Worm (Caenorhabditis elegans) whole organism, late embryonic: ENCODE results near the gene C18B12.4.

Experiments used
- C38D4.7 ChIP-seq: fragments of 200-800 bp; sonication (Bioruptor generic); optimal IDR thresholded peaks from 2 replicates; lab custom pipeline; 2018; ENCODE audit warnings: mild to moderate bottlenecking, missing genetic modification characterization, moderate library complexity, missing compliant biosample characterization
- F13H6.1 ChIP-seq: sonication (generic microtip); optimal IDR thresholded peaks from 2 replicates; lab custom pipeline; 2016; ENCODE audit warnings: missing genetic modification characterization, missing compliant biosample characterization
- Y22D7AL.16 ChIP-seq: sonication (generic microtip); optimal IDR thresholded peaks from 2 replicates; lab custom pipeline; 2016; ENCODE audit warnings: missing genetic modification characterization, missing compliant biosample characterization
- ahr-1 ChIP-seq: sonication (generic microtip); optimal IDR thresholded peaks from 2 replicates; lab custom pipeline; 2016; ENCODE audit warnings: missing genetic modification characterization, missing compliant biosample characterization
- ama-1 ChIP-seq: fragments of 150-350 bp; optimal IDR thresholded peaks from 2 replicates; lab custom pipeline; 2014
- ceh-14 ChIP-seq: sonication (generic microtip); optimal IDR thresholded peaks from 2 replicates; lab custom pipeline; 2016; ENCODE audit warnings: missing genotype, missing genetic modification characterization, missing compliant biosample characterization
- ceh-18 ChIP-seq: sonication (generic microtip); optimal IDR thresholded peaks from 2 replicates; lab custom pipeline; 2016; ENCODE audit warnings: missing genetic modification characterization, missing compliant biosample characterization
- ceh-19 ChIP-seq: fragments of 200-800 bp; sonication (Bioruptor generic); optimal IDR thresholded peaks from 2 replicates; lab custom pipeline; 2018; ENCODE audit warnings: mild to moderate bottlenecking, missing genetic modification characterization, missing compliant biosample characterization
- ceh-22 ChIP-seq: sonication (generic microtip); optimal IDR thresholded peaks from 2 replicates; lab custom pipeline; 2017; ENCODE audit warnings: missing biosample characterization, missing genetic modification characterization
- ceh-30 ChIP-seq: fragments of 150-350 bp; optimal IDR thresholded peaks from 2 replicates; lab custom pipeline; 2014; ENCODE audit warnings: missing biosample characterization, missing genetic modification characterization
- ceh-45 ChIP-seq: fragments of 200-800 bp; sonication (Bioruptor generic); IDR thresholded peaks from 2 replicates; pipeline ENCODE4 v1.3.6; 2022; ENCODE audit warnings: missing genetic modification reagents, missing genetic modification characterization, missing compliant biosample characterization
- ceh-48 ChIP-seq: sonication (generic microtip); optimal IDR thresholded peaks from 2 replicates; lab custom pipeline; 2016; ENCODE audit warnings: missing genetic modification characterization, inconsistent platforms, missing compliant biosample characterization
- che-1 ChIP-seq: sonication (generic microtip); optimal IDR thresholded peaks from 2 replicates; lab custom pipeline; 2016; ENCODE audit warnings: mild to moderate bottlenecking, missing genetic modification characterization, missing compliant biosample characterization
- elt-2 ChIP-seq: sonication (generic microtip); optimal IDR thresholded peaks from 2 replicates; lab custom pipeline; 2016; ENCODE audit warnings: missing genetic modification reagents, missing genetic modification characterization, missing compliant biosample characterization
- elt-4 ChIP-seq: sonication (generic microtip); optimal IDR thresholded peaks from 2 replicates; lab custom pipeline; 2016; ENCODE audit warnings: missing genetic modification characterization, missing compliant biosample characterization
- fkh-10 ChIP-seq: fragments of 150-350 bp; optimal IDR thresholded peaks from 2 replicates; lab custom pipeline; 2014; ENCODE audit warnings: missing biosample characterization, missing genetic modification reagents, missing genetic modification characterization
- gmeb-2 ChIP-seq: sonication (generic microtip); optimal IDR thresholded peaks from 2 replicates; lab custom pipeline; 2016; ENCODE audit warnings: missing genetic modification characterization, inconsistent platforms, missing compliant biosample characterization
- hlh-13 ChIP-seq: fragments of 200-800 bp; sonication (Bioruptor generic); optimal IDR thresholded peaks from 2 replicates; lab custom pipeline; 2018; ENCODE audit warnings: mild to moderate bottlenecking, missing genetic modification characterization, missing compliant biosample characterization
- hlh-8 ChIP-seq: sonication (generic microtip); optimal IDR thresholded peaks from 2 replicates; lab custom pipeline; 2016; ENCODE audit warnings: missing genotype, missing genetic modification characterization, missing compliant biosample characterization
- lim-6 ChIP-seq: sonication (generic microtip); optimal IDR thresholded peaks from 2 replicates; lab custom pipeline; 2016; ENCODE audit warnings: missing genetic modification characterization, missing compliant biosample characterization
- madf-2 ChIP-seq: sonication (generic microtip); optimal IDR thresholded peaks from 2 replicates; lab custom pipeline; 2017; ENCODE audit warnings: missing genetic modification characterization, missing compliant biosample characterization
- nfya-1 ChIP-seq: sonication (generic microtip); optimal IDR thresholded peaks from 2 replicates; lab custom pipeline; 2017; ENCODE audit warnings: missing genetic modification characterization, mild to moderate bottlenecking, missing compliant biosample characterization, antibody characterized with exemption, moderate library complexity
- nhr-11 ChIP-seq: fragments of 150-350 bp; optimal IDR thresholded peaks from 2 replicates; lab custom pipeline; 2014; ENCODE audit warnings: missing biosample characterization, missing genetic modification characterization
- nhr-232 ChIP-seq: sonication (generic microtip); optimal IDR thresholded peaks from 2 replicates; lab custom pipeline; 2016; ENCODE audit warnings: missing genetic modification characterization, missing compliant biosample characterization
- pag-3 ChIP-seq: sonication (generic microtip); optimal IDR thresholded peaks from 2 replicates; lab custom pipeline; 2016; ENCODE audit warnings: missing compliant biosample characterization, missing genetic modification characterization, borderline replicate concordance
- pat-9 ChIP-seq: fragments of 200-800 bp; sonication (Bioruptor generic); optimal IDR thresholded peaks from 2 replicates; lab custom pipeline; 2018; ENCODE audit warnings: mild to moderate bottlenecking, missing genetic modification characterization, moderate library complexity, missing compliant biosample characterization
- pha-4 ChIP-seq: fragments of 150-350 bp; optimal IDR thresholded peaks from 2 replicates; lab custom pipeline; 2018; ENCODE audit warnings: missing biosample characterization, missing genetic modification reagents, missing genetic modification characterization
- rnt-1 ChIP-seq: sonication (generic microtip); optimal IDR thresholded peaks from 2 replicates; lab custom pipeline; 2016; ENCODE audit warnings: missing genetic modification characterization, missing compliant biosample characterization
- sdc-2 ChIP-seq: sonication (generic microtip); optimal IDR thresholded peaks from 2 replicates; lab custom pipeline; 2016; ENCODE audit warnings: missing genotype, missing genetic modification characterization, missing compliant biosample characterization
- sox-4 ChIP-seq: sonication (generic microtip); optimal IDR thresholded peaks from 2 replicates; lab custom pipeline; 2017; ENCODE audit warnings: mild to moderate bottlenecking, missing genetic modification characterization, inconsistent platforms, missing compliant biosample characterization
- syd-9 ChIP-seq: sonication (generic microtip); optimal IDR thresholded peaks from 2 replicates; lab custom pipeline; 2016; ENCODE audit warnings: mild to moderate bottlenecking, missing genetic modification characterization, moderate library complexity, missing compliant biosample characterization
- ttx-3 ChIP-seq: sonication (generic microtip); optimal IDR thresholded peaks from 2 replicates; lab custom pipeline; 2016; ENCODE audit warnings: missing genetic modification reagents, missing genetic modification characterization, missing compliant biosample characterization
- unc-42 ChIP-seq: sonication (generic microtip); optimal IDR thresholded peaks from 2 replicates; lab custom pipeline; 2016; ENCODE audit warnings: missing genotype, missing genetic modification characterization, missing compliant biosample characterization
- unc-55 ChIP-seq: sonication (generic microtip); optimal IDR thresholded peaks from 2 replicates; lab custom pipeline; 2017; ENCODE audit warnings: missing biosample characterization, missing genetic modification reagents, missing genetic modification characterization
- unc-86 ChIP-seq: sonication (generic microtip); optimal IDR thresholded peaks from 2 replicates; lab custom pipeline; 2016; ENCODE audit warnings: missing genetic modification characterization, missing compliant biosample characterization
- ztf-16 ChIP-seq: sonication (generic microtip); optimal IDR thresholded peaks from 2 replicates; lab custom pipeline; 2017; ENCODE audit warnings: missing genetic modification characterization, missing compliant biosample characterization

C18B12.4 gene

DNA sequence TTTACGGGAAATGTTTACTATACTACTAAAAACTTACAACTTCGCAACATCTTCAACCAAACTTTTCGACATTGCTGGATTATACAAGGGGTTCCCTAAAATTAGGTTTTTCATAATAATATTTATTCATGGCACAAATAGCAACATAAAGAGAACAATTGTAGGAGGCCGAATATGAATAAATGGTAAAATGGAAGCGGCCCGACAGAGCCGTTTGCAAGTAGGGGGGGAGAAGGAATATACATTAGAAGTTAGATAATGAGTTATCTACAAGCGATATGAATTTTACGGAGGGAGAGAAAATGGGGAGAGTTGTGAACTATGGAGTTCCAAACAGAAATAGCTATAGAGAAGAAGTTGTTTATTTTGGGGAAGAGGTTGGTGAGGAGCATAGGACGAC, 19.9 kb upstream of the C18B12.4 start, which contains the start of gene fbxa-96:
TSS of gene fbxa-96 (minus strand) at position 101 of the 400 bp plus-strand sequence.
- TF ChIP-seq hlh-8 (tag; lab: Kevin White, UChicago) (no peak), ceh-14 (tag; lab: Kevin White, UChicago) (no peak), ceh-45 (no peak), nhr-11 (tag; lab: Kevin White, UChicago) (no peak)

DNA sequence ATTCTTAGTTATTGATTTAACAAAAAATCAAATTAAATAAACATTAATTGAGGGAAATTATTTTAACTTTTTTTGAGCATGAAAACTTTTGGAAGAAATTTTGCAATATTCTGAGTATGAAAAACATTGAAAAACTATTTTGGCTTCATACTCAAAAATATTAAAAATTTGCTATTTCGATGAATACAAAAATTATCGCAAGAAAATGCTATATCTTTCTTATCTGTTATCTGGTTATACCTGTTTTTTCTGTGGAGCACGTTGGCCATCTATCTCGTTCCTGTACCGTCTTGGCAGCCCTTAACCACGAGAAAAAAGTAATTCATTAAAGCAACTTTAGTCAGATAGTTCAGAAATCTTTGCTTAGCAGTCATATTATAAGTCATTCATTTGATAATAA, 17.5 kb upstream of the C18B12.4 start:
- TF ChIP-seq pag-3: no peak
- no peak for TF ChIP-seq elt-2 (tag; lab: Kevin White, UChicago)
- no peak for TF ChIP-seq che-1 (tag; lab: Kevin White, UChicago)
- no peak for TF ChIP-seq ztf-16 (tag; lab: Kevin White, UChicago)
- TF ChIP-seq ama-1 (lab: Kevin White, UChicago): no peak
- TF ChIP-seq rnt-1: no peak
- TF ChIP-seq sdc-2 (tag; lab: Kevin White, UChicago): no peak
- no peak for TF ChIP-seq ceh-22 (tag; lab: Kevin White, UChicago)
- TF ChIP-seq ahr-1 (tag; lab: Kevin White, UChicago): no peak
- TF ChIP-seq hlh-8 (tag; lab: Kevin White, UChicago): no peak
- TF ChIP-seq, all 69 proteins: peak for 0

DNA sequence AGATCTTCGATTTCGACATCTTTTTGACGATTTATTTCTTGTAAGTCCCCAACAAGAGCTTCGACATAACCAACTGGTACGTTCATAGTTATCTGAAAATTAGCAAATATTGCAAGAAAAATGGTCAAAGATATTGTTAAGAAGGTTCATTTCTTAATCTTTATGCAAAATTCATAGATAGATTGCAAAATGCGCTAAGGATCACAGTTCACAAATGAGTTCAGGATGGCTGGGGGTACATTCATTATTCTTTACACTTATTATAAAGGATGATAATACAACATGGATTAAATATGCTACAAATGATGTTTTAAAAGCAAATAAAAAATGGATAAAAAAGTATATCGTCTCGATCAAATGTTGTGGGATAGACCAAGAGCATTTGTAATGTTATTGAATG, 16.3 kb upstream of the C18B12.4 start, which contains the start of gene H03G16.5:
TSS of gene H03G16.5 (minus strand) at position 101 of the 400 bp plus-strand sequence.
- TF ChIP-seq sox-4 (no peak), lim-6 (no peak), ceh-48 (tag; lab: Kevin White, UChicago) (no peak), che-1 (tag; lab: Kevin White, UChicago) (no peak), ceh-19 (GFP tag; lab: Kevin White, UChicago) (no peak), pha-4 (no peak)

DNA sequence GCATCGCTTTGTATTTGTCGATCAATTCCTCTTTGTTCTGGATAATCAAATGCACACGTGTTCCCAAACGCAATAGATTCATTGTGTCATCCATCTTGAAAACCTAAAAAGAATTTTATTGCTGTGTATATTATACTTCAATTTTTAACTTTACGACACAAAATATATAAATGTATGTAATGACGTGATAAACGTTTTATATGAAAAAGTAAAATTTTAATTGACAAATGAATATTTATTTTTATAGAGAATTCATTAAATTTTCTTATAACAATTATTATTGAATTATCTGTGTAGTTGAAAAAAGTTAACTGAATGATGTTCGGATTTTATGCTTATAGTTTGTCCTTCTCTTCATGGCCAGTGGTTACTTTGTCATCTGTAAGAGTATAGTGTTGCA, 15.5 kb upstream of the C18B12.4 start, which contains the start of gene H03G16.7:
TSS of gene H03G16.7 (minus strand) at position 101 of the 400 bp plus-strand sequence.
- no peak for TF ChIP-seq F13H6.1 (tag; lab: Kevin White, UChicago)
- no peak for TF ChIP-seq elt-4 (tag; lab: Kevin White, UChicago)
- TF ChIP-seq fkh-10 (GFP tag; lab: Kevin White, UChicago): no peak
- no peak for TF ChIP-seq hlh-8 (tag; lab: Kevin White, UChicago)
- TF ChIP-seq ceh-30: no peak
- TF ChIP-seq unc-55: no peak
- no peak for TF ChIP-seq gmeb-2
- no peak for TF ChIP-seq C38D4.7
- no peak for TF ChIP-seq ttx-3
- no peak for TF ChIP-seq pag-3
- TF ChIP-seq che-1 (tag; lab: Kevin White, UChicago): no peak
- no peak for TF ChIP-seq unc-86 (tag; lab: Kevin White, UChicago)
- TF ChIP-seq unc-42: no peak
- no peak for TF ChIP-seq lim-6
- no peak for TF ChIP-seq nfya-1 (tag; lab: Kevin White, UChicago)

DNA sequence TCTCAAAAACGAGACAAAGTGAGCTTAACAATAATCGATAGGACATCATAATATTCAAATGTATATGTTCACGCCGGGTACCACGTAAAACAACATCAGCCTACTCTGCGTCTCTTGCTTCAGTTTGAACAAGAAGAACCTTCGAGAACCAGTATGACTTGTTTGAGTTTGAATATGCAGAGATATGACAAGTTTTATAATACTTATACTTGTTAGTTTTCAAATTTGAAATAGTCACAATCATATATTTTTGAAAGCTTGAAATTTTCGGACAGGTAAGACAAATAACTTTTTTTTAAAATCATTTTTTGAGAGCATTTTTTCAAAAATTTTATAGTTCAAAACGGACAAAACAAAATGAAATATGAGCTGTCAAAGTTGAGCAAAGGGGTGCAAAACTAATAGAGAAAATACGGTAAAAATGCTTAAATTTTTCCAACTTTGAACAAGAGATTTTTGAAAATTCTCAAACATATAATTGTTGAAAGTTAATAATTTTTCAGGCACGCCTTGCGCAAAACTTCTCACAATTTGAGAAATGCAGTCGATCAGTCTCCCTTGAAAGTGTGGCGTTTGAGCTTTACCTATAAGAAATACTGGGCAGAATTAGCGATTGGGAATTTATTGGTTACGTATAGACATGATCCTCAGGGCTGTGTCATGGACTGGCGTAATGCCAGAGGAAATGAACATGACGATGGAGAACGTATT, 13.0 kb upstream of the C18B12.4 start, which contains the start of gene H03G16.1:
TSS of gene H03G16.1 (plus strand) at position 661 of the 711 bp plus-strand sequence.
- TF ChIP-seq elt-4 (tag; lab: Kevin White, UChicago) (no peak), nhr-232 (tag; lab: Kevin White, UChicago) (no peak)

DNA sequence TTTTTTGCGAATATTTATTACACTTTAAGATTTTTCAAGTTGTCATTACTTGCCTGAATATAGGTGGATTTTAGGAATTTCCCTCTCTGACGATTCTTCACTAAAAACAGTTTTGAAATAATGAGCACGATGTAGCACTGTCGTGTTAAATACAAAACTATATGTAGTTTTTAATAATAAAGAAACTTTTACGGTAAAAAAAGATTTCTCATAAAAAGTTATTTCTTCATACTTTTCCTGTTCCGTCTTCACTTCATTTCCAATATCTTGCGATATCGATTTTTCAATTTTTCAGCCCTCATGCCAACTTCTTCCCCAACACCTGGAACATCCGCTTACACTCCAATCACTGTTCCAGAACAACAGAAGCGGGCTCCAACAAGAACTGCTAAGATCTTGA, 12.0 kb upstream of the C18B12.4 start, which contains the start of gene H03G16.6:
TSS of gene H03G16.6 (plus strand) at position 301 of the 400 bp plus-strand sequence.
- TF ChIP-seq che-1 (tag; lab: Kevin White, UChicago) (no peak), ahr-1 (tag; lab: Kevin White, UChicago) (no peak), rnt-1 (no peak), madf-2 (tag; lab: Kevin White, UChicago) (no peak), ceh-45 (no peak), ceh-18 (no peak), lim-6 (no peak), syd-9 (no peak), ttx-3 (no peak), hlh-13 (no peak), pat-9 (tag; lab: Kevin White, UChicago) (no peak), elt-4 (tag; lab: Kevin White, UChicago) (no peak), Y22D7AL.16 (tag; lab: Kevin White, UChicago) (no peak)
